Worm (Caenorhabditis elegans): ENCODE measurements around the gene B0464.6.

B0464.6 gene

ce11 chrIII:9476564-9476963 is 10.8 kb upstream of the B0464.6 start:
- TF ChIP-seq K02D7.2 (tag; optimal IDR thresholded peaks at IDR 0.05) (no peak), zip-5 (tag; optimal IDR thresholded peaks at IDR 0.05) (no peak), madf-2 (tag; optimal IDR thresholded peaks at IDR 0.05) (no peak), sox-4 (tag; optimal IDR thresholded peaks at IDR 0.05) (no peak), ahr-1 (tag; optimal IDR thresholded peaks at IDR 0.05) (no peak), ttx-3 (tag; optimal IDR thresholded peaks at IDR 0.05) (no peak), nfya-1 (tag; optimal IDR thresholded peaks at IDR 0.05) (no peak), pros-1 (tag; optimal IDR thresholded peaks at IDR 0.05) (no peak), ceh-24 (tag; optimal IDR thresholded peaks at IDR 0.05) (no peak), npax-4 (tag; optimal IDR thresholded peaks at IDR 0.05) (no peak), ceh-6 (GFP tag; optimal IDR thresholded peaks at IDR 0.05) (no peak), C38D4.7 (GFP tag; optimal IDR thresholded peaks at IDR 0.05) (no peak), unc-86 (tag; optimal IDR thresholded peaks at IDR 0.05) (no peak), C08G9.2 (tag; optimal IDR thresholded peaks at IDR 0.05) (no peak), che-1 (tag; optimal IDR thresholded peaks at IDR 0.05) (no peak), K09A11.1 (tag; optimal IDR thresholded peaks at IDR 0.05; ENCODE audit: insufficient read depth) (no peak)

DNA sequence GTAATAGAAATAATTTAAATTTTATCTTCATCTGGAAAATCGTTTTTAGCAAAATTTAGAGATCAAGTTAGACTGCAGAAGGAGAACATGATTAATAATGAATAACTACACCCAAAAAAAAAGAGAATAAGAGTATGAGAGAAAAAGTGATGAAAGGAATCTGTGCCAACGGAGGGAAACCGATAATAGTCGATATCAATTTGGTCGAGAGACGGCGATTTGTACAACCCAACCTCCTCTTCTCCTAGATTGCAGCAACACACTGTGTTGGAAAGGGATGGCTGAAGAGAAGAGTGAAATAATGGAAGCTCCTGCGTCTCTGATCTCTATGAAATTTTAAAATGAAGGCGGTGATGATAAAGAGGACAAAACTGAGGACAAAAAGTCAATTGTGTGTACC is 8.7 kb upstream of the B0464.6 start:
- TF ChIP-seq ceh-9 (tag; optimal IDR thresholded peaks at IDR 0.05) (no peak), elt-2 (tag; optimal IDR thresholded peaks at IDR 0.05) (peak; percentile 1), ceh-45 (GFP tag; IDR thresholded peaks at IDR 0.05) (no peak)

DNA sequence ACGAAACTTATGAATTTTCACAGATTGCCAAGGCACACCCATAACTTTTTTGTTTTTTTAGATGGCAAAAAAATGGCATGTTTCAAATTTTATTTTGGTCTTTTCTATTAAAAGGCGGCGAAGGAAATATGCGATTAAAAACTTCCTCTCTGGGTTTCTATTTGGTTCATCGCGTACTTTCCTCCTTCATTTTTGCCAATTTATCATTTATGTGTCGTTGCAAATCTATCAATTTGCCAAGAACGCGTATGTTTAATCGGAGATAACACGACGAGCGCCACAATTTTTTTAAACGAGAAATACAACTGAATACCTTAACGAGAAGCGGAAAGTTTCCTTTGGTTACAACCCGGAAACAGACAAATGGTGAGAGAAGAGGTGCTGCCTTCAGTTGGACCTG is 6.7 kb upstream of the B0464.6 start:
- no peak for TF ChIP-seq ets-4 (tag; optimal IDR thresholded peaks at IDR 0.05)
- no peak for TF ChIP-seq pqm-1 (tag; optimal IDR thresholded peaks at IDR 0.05)
- TF ChIP-seq nfya-1 (tag; optimal IDR thresholded peaks at IDR 0.05): no peak
- TF ChIP-seq ceh-19 (GFP tag; optimal IDR thresholded peaks at IDR 0.05): no peak
- TF ChIP-seq ceh-34 (tag; optimal IDR thresholded peaks at IDR 0.05): no peak
- TF ChIP-seq elt-2 (tag; optimal IDR thresholded peaks at IDR 0.05): no peak

DNA sequence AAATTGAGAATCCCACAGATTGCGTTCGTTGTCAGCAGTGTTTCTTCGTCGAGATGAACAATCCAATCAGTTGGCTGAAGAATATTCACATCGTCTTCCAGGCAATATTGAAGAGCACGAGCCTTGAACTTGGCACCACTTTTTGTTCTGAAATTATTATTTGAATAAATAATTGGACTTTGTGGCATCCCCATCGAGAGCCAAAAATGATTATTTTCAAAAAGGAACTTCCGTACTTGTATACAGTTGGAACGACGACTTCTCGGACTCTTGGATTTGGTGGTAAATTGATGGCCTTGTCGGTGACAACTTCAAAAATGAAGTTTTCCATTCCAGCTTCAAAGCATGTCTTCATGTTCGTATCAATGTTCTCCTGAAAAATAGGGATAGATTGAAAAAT is 6.2 kb upstream of the B0464.6 start:
- TF ChIP-seq sox-4 (tag; optimal IDR thresholded peaks at IDR 0.05) (no peak), ref-2 (tag; optimal IDR thresholded peaks at IDR 0.05) (no peak), lin-11 (tag; optimal IDR thresholded peaks at IDR 0.05) (no peak), madf-2 (tag; optimal IDR thresholded peaks at IDR 0.05) (no peak), tbx-7 (tag; optimal IDR thresholded peaks at IDR 0.05) (no peak), ceh-48 (tag; optimal IDR thresholded peaks at IDR 0.05) (no peak), F13H6.1 (tag; optimal IDR thresholded peaks at IDR 0.05) (no peak), gmeb-2 (tag; optimal IDR thresholded peaks at IDR 0.05) (no peak), hlh-6 (tag; optimal IDR thresholded peaks at IDR 0.05) (no peak), fkh-6 (tag; optimal IDR thresholded peaks at IDR 0.05) (no peak), ceh-2 (tag; optimal IDR thresholded peaks at IDR 0.05) (no peak), syd-9 (tag; optimal IDR thresholded peaks at IDR 0.05) (no peak), sdc-2 (tag; optimal IDR thresholded peaks at IDR 0.05) (no peak), ceh-19 (GFP tag; optimal IDR thresholded peaks at IDR 0.05) (no peak), che-1 (tag; optimal IDR thresholded peaks at IDR 0.05) (no peak), C08G9.2 (tag; optimal IDR thresholded peaks at IDR 0.05) (no peak), zip-5 (tag; optimal IDR thresholded peaks at IDR 0.05) (no peak), hlh-15 (tag; optimal IDR thresholded peaks at IDR 0.05) (no peak), unc-55 (GFP tag; optimal IDR thresholded peaks at IDR 0.05) (no peak)

DNA sequence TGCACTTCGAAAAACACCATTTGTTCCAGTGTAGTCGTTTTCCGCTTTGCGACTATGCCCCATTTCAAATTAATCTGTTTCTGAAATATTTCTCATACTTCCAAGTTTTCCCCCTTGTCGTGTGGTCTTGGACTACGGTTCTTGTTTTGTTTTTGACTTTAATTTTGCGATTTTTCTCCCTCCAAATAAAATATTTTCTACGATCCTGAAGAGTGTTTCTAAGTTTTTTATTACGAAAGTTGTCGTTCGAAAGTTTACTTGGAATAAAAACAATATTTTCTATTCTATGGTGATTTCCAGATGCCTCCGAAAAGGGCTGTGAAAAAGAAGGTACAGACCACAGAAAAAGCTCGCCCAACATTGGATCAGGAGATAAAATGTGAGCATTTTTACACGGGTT is 2.1 kb upstream of the B0464.6 start, which contains the start of gene tag-342:
tag-342 (plus strand) TSS at position 301 of the 400 bp plus-strand sequence.
- TF ChIP-seq mec-3 (tag; optimal IDR thresholded peaks at IDR 0.05; ENCODE audit: borderline replicate concordance): no peak
- TF ChIP-seq dve-1 (tag; optimal IDR thresholded peaks at IDR 0.05): no peak
- TF ChIP-seq ceh-34 (tag; optimal IDR thresholded peaks at IDR 0.05): no peak
- TF ChIP-seq unc-3 (GFP tag; conservative IDR thresholded peaks at IDR 0.05): no peak
- TF ChIP-seq unc-3 (tag; optimal IDR thresholded peaks at IDR 0.05): no peak
- TF ChIP-seq pag-3 (tag; optimal IDR thresholded peaks at IDR 0.05; ENCODE audit: borderline replicate concordance): no peak
- no peak for TF ChIP-seq ceh-22 (tag; optimal IDR thresholded peaks at IDR 0.05)
- TF ChIP-seq ztf-16 (tag; optimal IDR thresholded peaks at IDR 0.05): no peak
- TF ChIP-seq fkh-10 (GFP tag; optimal IDR thresholded peaks at IDR 0.05): no peak
- no peak for TF ChIP-seq ceh-18 (tag; optimal IDR thresholded peaks at IDR 0.05)
- TF ChIP-seq elt-2 (tag; optimal IDR thresholded peaks at IDR 0.05): no peak
- TF ChIP-seq ceh-19 (GFP tag; optimal IDR thresholded peaks at IDR 0.05): no peak
- no peak for TF ChIP-seq madf-2 (tag; optimal IDR thresholded peaks at IDR 0.05)
- no peak for TF ChIP-seq ceh-14 (tag; optimal IDR thresholded peaks at IDR 0.05)
- no peak for TF ChIP-seq pqm-1 (tag; optimal IDR thresholded peaks at IDR 0.05)
- TF ChIP-seq ref-2 (tag; optimal IDR thresholded peaks at IDR 0.05): no peak
- no peak for TF ChIP-seq hlh-6 (tag; optimal IDR thresholded peaks at IDR 0.05)
- no peak for TF ChIP-seq che-1 (tag; optimal IDR thresholded peaks at IDR 0.05)
- TF ChIP-seq tbx-2 (tag; optimal IDR thresholded peaks at IDR 0.05): no peak

Measured in whole organism, late embryonic.